ENCODE assay signal across 6 fruit fly cellular contexts in genomic region chrX:14950273-14951272, dm6.
TF ChIP-seq lines count a peak whose summit lies in the region.

No protein-coding gene starts in this region.

- TF ChIP-seq CTCF in whole organism, embryonic (GFP tag; optimal IDR thresholded peaks at IDR 0.05; lab: Kevin White, UChicago) = peak; percentile 61

TF ChIP-seq in whole organism, 6 proteins besides CTCF, POLR2A, EP300 and RAD21:
- TF ChIP-seq psq (optimal IDR thresholded peaks at IDR 0.05; lab: Kevin White, UChicago) = no peak
- peak; percentile 8 for TF ChIP-seq Dll (optimal IDR thresholded peaks at IDR 0.05; lab: Kevin White, UChicago)

TF ChIP-seq in whole organism, adult, 20 proteins besides CTCF, POLR2A, EP300 and RAD21 (continues in another document):
- peak; percentile 93 for TF ChIP-seq CG14711 (tag; optimal IDR thresholded peaks at IDR 0.05; lab: Kevin White, UChicago)
- TF ChIP-seq Hr96 (GFP tag; optimal IDR thresholded peaks at IDR 0.05; lab: Kevin White, UChicago) = peak; percentile 91
- peak; percentile 98 for TF ChIP-seq CG1620 (GFP tag; optimal IDR thresholded peaks at IDR 0.05; lab: Kevin White, UChicago)
- TF ChIP-seq CG7045 (GFP tag; optimal IDR thresholded peaks at IDR 0.05; lab: Kevin White, UChicago) = peak; percentile 88
- peak; percentile 61 for TF ChIP-seq Clk (GFP tag; optimal IDR thresholded peaks at IDR 0.05; lab: Kevin White, UChicago)
- peak; percentile 92 for TF ChIP-seq tj (GFP tag; optimal IDR thresholded peaks at IDR 0.05; lab: Kevin White, UChicago)
- TF ChIP-seq toe (GFP tag; optimal IDR thresholded peaks at IDR 0.05; lab: Kevin White, UChicago) = peak; percentile 79
- TF ChIP-seq CG11617 (GFP tag; optimal IDR thresholded peaks at IDR 0.05; lab: Kevin White, UChicago) = peak; percentile 99
- TF ChIP-seq CG12768 (GFP tag; optimal IDR thresholded peaks at IDR 0.05; lab: Kevin White, UChicago) = peak; percentile 90
- peak; percentile 96 for TF ChIP-seq Crg-1 (GFP tag; optimal IDR thresholded peaks at IDR 0.05; lab: Kevin White, UChicago)
- peak; percentile 99 for TF ChIP-seq bab1 (GFP tag; optimal IDR thresholded peaks at IDR 0.05; lab: Kevin White, UChicago)
- peak; percentile 93 for TF ChIP-seq kay (GFP tag; lab: Kevin White, UChicago; ENCODE audit: borderline replicate concordance)
- TF ChIP-seq CG33017 (tag; optimal IDR thresholded peaks at IDR 0.05; lab: Kevin White, UChicago) = peak; percentile 92
- TF ChIP-seq CG7101 (tag; optimal IDR thresholded peaks at IDR 0.05; lab: Kevin White, UChicago) = peak; percentile 97
- TF ChIP-seq cnc (optimal IDR thresholded peaks at IDR 0.05; lab: Kevin White, UChicago) = no peak
- no peak for TF ChIP-seq cic (GFP tag; optimal IDR thresholded peaks at IDR 0.05; lab: Kevin White, UChicago)
- peak; percentile 85 for TF ChIP-seq Mnt (GFP tag; optimal IDR thresholded peaks at IDR 0.05; lab: Kevin White, UChicago)
- peak; percentile 90 for TF ChIP-seq CG5204 (GFP tag; optimal IDR thresholded peaks at IDR 0.05; lab: Kevin White, UChicago)

TF ChIP-seq in whole organism, embryonic, 481 proteins besides CTCF, POLR2A, EP300 and RAD21 (continues in another document):
- peak; percentile 96 for TF ChIP-seq gcm (GFP tag; optimal IDR thresholded peaks at IDR 0.05; lab: Kevin White, UChicago)
- peak; percentile 68 for TF ChIP-seq CHES-1-like (GFP tag; optimal IDR thresholded peaks at IDR 0.05; lab: Kevin White, UChicago)
- TF ChIP-seq usp (GFP tag; optimal IDR thresholded peaks at IDR 0.05; lab: Kevin White, UChicago) = no peak
- peak; percentile 92 for TF ChIP-seq CG1233 (GFP tag; optimal IDR thresholded peaks at IDR 0.05; lab: Kevin White, UChicago)
- TF ChIP-seq Lim3 (GFP tag; IDR thresholded peaks at IDR 0.05; lab: Robert Waterston, UW) = peak; percentile 74
- TF ChIP-seq Pdp1 (GFP tag; optimal IDR thresholded peaks at IDR 0.05; lab: Kevin White, UChicago) = peak; percentile 80 to 83
- peak; percentile 78 for TF ChIP-seq shn (GFP tag; optimal IDR thresholded peaks at IDR 0.05; lab: Kevin White, UChicago)
- TF ChIP-seq ac (GFP tag; optimal IDR thresholded peaks at IDR 0.05; lab: Kevin White, UChicago) = peak; percentile 93
- peak; percentile 96 for TF ChIP-seq bsh (GFP tag; optimal IDR thresholded peaks at IDR 0.05; lab: Kevin White, UChicago)
- TF ChIP-seq cwo (GFP tag; optimal IDR thresholded peaks at IDR 0.05; lab: Kevin White, UChicago) = peak; percentile 77
- no peak for TF ChIP-seq CG16779 (GFP tag; IDR thresholded peaks at IDR 0.05; lab: Robert Waterston, UW)
- TF ChIP-seq dmrt99B (tag; optimal IDR thresholded peaks at IDR 0.05; lab: Kevin White, UChicago) = peak; percentile 97
- no peak for TF ChIP-seq pita (GFP tag; optimal IDR thresholded peaks at IDR 0.05; lab: Kevin White, UChicago)
- TF ChIP-seq CG30403 (GFP tag; optimal IDR thresholded peaks at IDR 0.05; lab: Kevin White, UChicago) = peak; percentile 96
- TF ChIP-seq Bdp1 (GFP tag; optimal IDR thresholded peaks at IDR 0.05; lab: Kevin White, UChicago) = peak; percentile 59
- peak; percentile 29 for TF ChIP-seq CG34376 (GFP tag; optimal IDR thresholded peaks at IDR 0.05; lab: Kevin White, UChicago)
- peak; percentile 85 for TF ChIP-seq Mad (GFP tag; optimal IDR thresholded peaks at IDR 0.05; lab: Kevin White, UChicago)
- TF ChIP-seq D19B (GFP tag; optimal IDR thresholded peaks at IDR 0.05; lab: Kevin White, UChicago) = peak; percentile 67

TF ChIP-seq in whole organism, prepupa, 60 proteins besides CTCF, POLR2A, EP300 and RAD21 (continues in another document):
- TF ChIP-seq CG32006 (GFP tag; optimal IDR thresholded peaks at IDR 0.05; lab: Kevin White, UChicago) (peak; percentile 99), lz (GFP tag; optimal IDR thresholded peaks at IDR 0.05; lab: Kevin White, UChicago) (peak; percentile 99), acj6 (GFP tag; optimal IDR thresholded peaks at IDR 0.05; lab: Kevin White, UChicago) (peak; percentile 98), CG11902 (GFP tag; optimal IDR thresholded peaks at IDR 0.05; lab: Kevin White, UChicago) (peak; percentile 97), CG11294 (GFP tag; IDR thresholded peaks at IDR 0.05; lab: Robert Waterston, UW) (peak; percentile 94), esn (GFP tag; optimal IDR thresholded peaks at IDR 0.05; lab: Kevin White, UChicago) (peak; percentile 99), vri (GFP tag; optimal IDR thresholded peaks at IDR 0.05; lab: Kevin White, UChicago) (peak; percentile 96), CG31627 (GFP tag; optimal IDR thresholded peaks at IDR 0.05; lab: Kevin White, UChicago) (peak; percentile 98), OdsH (GFP tag; optimal IDR thresholded peaks at IDR 0.05; lab: Kevin White, UChicago) (peak; percentile 98), CG6808 (GFP tag; optimal IDR thresholded peaks at IDR 0.05; lab: Kevin White, UChicago) (peak; percentile 98), dac (GFP tag; optimal IDR thresholded peaks at IDR 0.05; lab: Kevin White, UChicago) (peak; percentile 97), Sox15 (GFP tag; optimal IDR thresholded peaks at IDR 0.05; lab: Kevin White, UChicago) (peak; percentile 98), fd59A (GFP tag; optimal IDR thresholded peaks at IDR 0.05; lab: Kevin White, UChicago) (peak; percentile 99), ss (GFP tag; optimal IDR thresholded peaks at IDR 0.05; lab: Kevin White, UChicago) (peak; percentile 98 to 99), cyc (GFP tag; optimal IDR thresholded peaks at IDR 0.05; lab: Kevin White, UChicago) (peak; percentile 98), Blimp-1 (GFP tag; optimal IDR thresholded peaks at IDR 0.05; lab: Kevin White, UChicago) (peak; percentile 97), eg (GFP tag; IDR thresholded peaks at IDR 0.05; lab: Robert Waterston, UW) (peak; percentile 96), Hr39 (GFP tag; optimal IDR thresholded peaks at IDR 0.05; lab: Kevin White, UChicago) (peak; percentile 98), CG9139 (GFP tag; optimal IDR thresholded peaks at IDR 0.05; lab: Kevin White, UChicago) (peak; percentile 96)

TF ChIP-seq in whole organism, pupa, 21 proteins besides CTCF, POLR2A, EP300 and RAD21 (continues in another document):
- TF ChIP-seq CG14655 (GFP tag; optimal IDR thresholded peaks at IDR 0.05; lab: Kevin White, UChicago) (peak; percentile 100), CG10348 (GFP tag; IDR thresholded peaks at IDR 0.05; lab: Robert Waterston, UW) (peak; percentile 88), EcR (GFP tag; optimal IDR thresholded peaks at IDR 0.05; lab: Kevin White, UChicago) (peak; percentile 73), CG12605 (GFP tag; IDR thresholded peaks at IDR 0.05; lab: Robert Waterston, UW) (peak; percentile 91), CG34367 (tag; optimal IDR thresholded peaks at IDR 0.05; lab: Kevin White, UChicago) (peak; percentile 98), CG8301 (tag; optimal IDR thresholded peaks at IDR 0.05; lab: Kevin White, UChicago) (peak; percentile 99), CG13204 (GFP tag; optimal IDR thresholded peaks at IDR 0.05; lab: Kevin White, UChicago) (peak; percentile 96), D1 (tag; optimal IDR thresholded peaks at IDR 0.05; lab: Kevin White, UChicago) (peak; percentile 98), CG32121 (GFP tag; IDR thresholded peaks at IDR 0.05; lab: Robert Waterston, UW) (peak; percentile 97), CG15710 (tag; optimal IDR thresholded peaks at IDR 0.05; lab: Kevin White, UChicago) (peak; percentile 99), CG17806 (tag; optimal IDR thresholded peaks at IDR 0.05; lab: Kevin White, UChicago) (peak; percentile 97), Pif1B (GFP tag; optimal IDR thresholded peaks at IDR 0.05; lab: Kevin White, UChicago) (peak; percentile 97), Pif1A (GFP tag; optimal IDR thresholded peaks at IDR 0.05; lab: Kevin White, UChicago) (peak; percentile 98), rn (GFP tag; IDR thresholded peaks at IDR 0.05; lab: Robert Waterston, UW) (peak; percentile 84), CG9948 (tag; optimal IDR thresholded peaks at IDR 0.05; lab: Kevin White, UChicago) (peak; percentile 98), CG8159 (tag; optimal IDR thresholded peaks at IDR 0.05; lab: Kevin White, UChicago) (peak; percentile 99), Snoo (tag; optimal IDR thresholded peaks at IDR 0.05; lab: Kevin White, UChicago) (peak; percentile 99), fd96Ca (GFP tag; IDR thresholded peaks at IDR 0.05; lab: Robert Waterston, UW) (peak; percentile 84; the same call in 2 of the 3 replicates), gl (tag; optimal IDR thresholded peaks at IDR 0.05; lab: Kevin White, UChicago) (peak; percentile 95), Ets98B (GFP tag; IDR thresholded peaks at IDR 0.05; lab: Robert Waterston, UW) (peak; percentile 93)

TF ChIP-seq in whole organism, wandering third instar larva, 38 proteins besides CTCF, POLR2A, EP300 and RAD21 (continues in another document):
- TF ChIP-seq HLH106 (tag; optimal IDR thresholded peaks at IDR 0.05; lab: Kevin White, UChicago) (peak; percentile 99), dl (GFP tag; optimal IDR thresholded peaks at IDR 0.05; lab: Kevin White, UChicago; ENCODE audit: insufficient read depth in 1 of 2, partially characterized antibody in 2 of 2) (peak in 1 of 2 experiments; percentile 27), CG9705 (GFP tag; optimal IDR thresholded peaks at IDR 0.05; lab: Kevin White, UChicago) (peak; percentile 97), Abd-B (GFP tag; optimal IDR thresholded peaks at IDR 0.05; lab: Kevin White, UChicago) (no peak), tai (GFP tag; optimal IDR thresholded peaks at IDR 0.05; lab: Kevin White, UChicago) (peak; percentile 93), CG32264 (GFP tag; optimal IDR thresholded peaks at IDR 0.05; lab: Kevin White, UChicago) (peak; percentile 89), fru (GFP tag; optimal IDR thresholded peaks at IDR 0.05; lab: Kevin White, UChicago) (peak; percentile 98), Rel (GFP tag; optimal IDR thresholded peaks at IDR 0.05; lab: Kevin White, UChicago) (peak; percentile 74), Rel (tag; optimal IDR thresholded peaks at IDR 0.05; lab: Kevin White, UChicago) (peak; percentile 83), Mio (GFP tag; optimal IDR thresholded peaks at IDR 0.05; lab: Kevin White, UChicago) (peak; percentile 66), sage (GFP tag; optimal IDR thresholded peaks at IDR 0.05; lab: Kevin White, UChicago) (peak; percentile 94), Dif (GFP tag; optimal IDR thresholded peaks at IDR 0.05; lab: Kevin White, UChicago; ENCODE audit: partially characterized antibody) (peak; percentile 54), lola (GFP tag; optimal IDR thresholded peaks at IDR 0.05; lab: Kevin White, UChicago) (no peak), sv (GFP tag; optimal IDR thresholded peaks at IDR 0.05; lab: Kevin White, UChicago) (peak; percentile 89), Jra (GFP tag; optimal IDR thresholded peaks at IDR 0.05; lab: Kevin White, UChicago) (peak; percentile 93), dsf (GFP tag; optimal IDR thresholded peaks at IDR 0.05; lab: Kevin White, UChicago; ENCODE audit: borderline replicate concordance) (peak; percentile 88), Myc (optimal IDR thresholded peaks at IDR 0.05; lab: Kevin White, UChicago) (no peak), dmrt93B (GFP tag; optimal IDR thresholded peaks at IDR 0.05; lab: Kevin White, UChicago) (peak; percentile 99), Hnf4 (GFP tag; optimal IDR thresholded peaks at IDR 0.05; lab: Kevin White, UChicago) (peak; percentile 95), Dfd (GFP tag; optimal IDR thresholded peaks at IDR 0.05; lab: Kevin White, UChicago) (peak; percentile 94), h (GFP tag; optimal IDR thresholded peaks at IDR 0.05; lab: Kevin White, UChicago) (peak; percentile 98), woc (GFP tag; optimal IDR thresholded peaks at IDR 0.05; lab: Kevin White, UChicago) (peak; percentile 97)
